Fruit fly (Drosophila melanogaster): ENCODE measurements around the gene CG34269.

CG34269 gene

dm6 chr3L:552446-552845, 24.3 kb downstream of the CG34269 start:
- TF ChIP-seq Crg-1 (GFP tag; optimal IDR thresholded peaks at IDR 0.05) (no peak), CG1620 (GFP tag; optimal IDR thresholded peaks at IDR 0.05) (no peak), CG12768 (GFP tag; optimal IDR thresholded peaks at IDR 0.05) (no peak), CG14711 (tag; optimal IDR thresholded peaks at IDR 0.05) (no peak)

dm6 chr3L:552950-553349, 24.8 kb downstream of the CG34269 start:
- TF ChIP-seq CG1620 (GFP tag; optimal IDR thresholded peaks at IDR 0.05) (no peak), Mnt (GFP tag; optimal IDR thresholded peaks at IDR 0.05) (no peak), CG11617 (GFP tag; optimal IDR thresholded peaks at IDR 0.05) (peak; percentile 38), CG12768 (GFP tag; optimal IDR thresholded peaks at IDR 0.05) (peak; percentile 53), toe (GFP tag; optimal IDR thresholded peaks at IDR 0.05) (no peak), tj (GFP tag; optimal IDR thresholded peaks at IDR 0.05) (peak; percentile 41), Crg-1 (GFP tag; optimal IDR thresholded peaks at IDR 0.05) (no peak), CG7101 (tag; optimal IDR thresholded peaks at IDR 0.05) (peak; percentile 68), CG7045 (GFP tag; optimal IDR thresholded peaks at IDR 0.05) (peak; percentile 55), CG33017 (tag; optimal IDR thresholded peaks at IDR 0.05) (peak; percentile 52), CG14711 (tag; optimal IDR thresholded peaks at IDR 0.05) (peak; percentile 68), bab1 (GFP tag; optimal IDR thresholded peaks at IDR 0.05) (peak; percentile 88)

DNA sequence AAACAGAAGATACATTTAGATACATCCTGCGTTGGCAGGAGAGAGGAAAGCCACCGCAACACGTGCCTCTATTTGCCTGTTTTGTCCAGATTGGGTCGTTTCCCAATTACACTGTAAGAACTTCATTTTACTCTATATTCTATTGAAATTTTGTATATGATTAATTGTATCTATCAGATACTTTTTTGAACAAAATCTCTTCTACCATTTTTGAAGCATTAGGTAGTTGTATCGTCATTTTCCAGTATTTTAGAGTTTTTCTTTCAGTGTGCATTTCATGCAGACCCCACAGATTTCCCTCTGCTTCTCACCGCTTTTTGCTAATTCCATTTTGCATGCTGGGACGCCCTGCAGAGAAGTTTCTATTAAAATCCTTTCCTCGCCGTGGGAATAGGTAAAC, 26.4 kb downstream of the CG34269 start:
- TF ChIP-seq Clk (GFP tag; optimal IDR thresholded peaks at IDR 0.05) = no peak
- TF ChIP-seq bab1 (GFP tag; optimal IDR thresholded peaks at IDR 0.05) = no peak
- no peak for TF ChIP-seq cic (GFP tag; optimal IDR thresholded peaks at IDR 0.05)
- no peak for TF ChIP-seq toe (GFP tag; optimal IDR thresholded peaks at IDR 0.05)
- TF ChIP-seq ovo (GFP tag; optimal IDR thresholded peaks at IDR 0.05) = no peak
- no peak for TF ChIP-seq kay (GFP tag; ENCODE audit: borderline replicate concordance)
- TF ChIP-seq CG12768 (GFP tag; optimal IDR thresholded peaks at IDR 0.05) = no peak
- no peak for TF ChIP-seq cnc (optimal IDR thresholded peaks at IDR 0.05)
- no peak for TF ChIP-seq CG33017 (tag; optimal IDR thresholded peaks at IDR 0.05)
- TF ChIP-seq CG5204 (GFP tag; optimal IDR thresholded peaks at IDR 0.05) = no peak
- TF ChIP-seq pad (GFP tag; optimal IDR thresholded peaks at IDR 0.05) = no peak
- TF ChIP-seq CG11617 (GFP tag; optimal IDR thresholded peaks at IDR 0.05) = no peak

dm6 chr3L:555326-555725, 27.2 kb downstream of the CG34269 start:
- TF ChIP-seq bab1 (GFP tag; optimal IDR thresholded peaks at IDR 0.05) (peak; percentile 18), Hr96 (GFP tag; optimal IDR thresholded peaks at IDR 0.05) (no peak)

DNA sequence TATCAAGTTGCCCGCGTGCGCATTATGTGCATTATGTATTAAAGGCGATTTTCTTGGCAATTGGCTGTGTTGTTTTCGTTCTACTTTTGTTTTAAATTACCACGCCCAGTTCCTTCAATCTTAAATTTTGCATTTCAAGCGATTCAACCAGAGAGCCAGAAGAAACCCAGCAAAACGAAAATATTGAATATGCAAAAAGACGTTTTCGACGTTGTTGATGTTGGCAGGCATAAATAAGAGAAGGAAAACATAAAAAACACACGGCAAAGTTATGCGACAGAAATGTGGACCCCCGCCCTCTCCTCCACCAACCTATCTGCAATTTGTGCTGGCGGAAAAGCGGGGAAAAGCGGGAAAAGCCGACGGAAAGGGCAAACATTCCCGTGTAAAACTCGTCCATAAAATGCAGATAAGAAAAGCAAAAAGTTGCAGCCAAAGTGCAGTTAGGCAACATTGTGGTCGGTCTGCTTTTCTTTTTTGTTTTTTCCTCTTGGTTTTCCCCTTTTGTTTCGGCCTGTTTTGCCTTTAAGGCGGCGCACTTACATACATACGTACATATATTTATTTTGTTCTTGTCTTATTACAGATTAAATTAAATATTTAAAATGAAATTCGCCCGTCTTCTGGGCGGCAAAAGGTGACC, 27.9 kb downstream of the CG34269 start:
- no peak for TF ChIP-seq CG1620 (GFP tag; optimal IDR thresholded peaks at IDR 0.05)
- TF ChIP-seq tj (GFP tag; optimal IDR thresholded peaks at IDR 0.05) = peak; percentile 94
- no peak for TF ChIP-seq Mnt (GFP tag; optimal IDR thresholded peaks at IDR 0.05)
- TF ChIP-seq cic (GFP tag; optimal IDR thresholded peaks at IDR 0.05) = no peak

DNA sequence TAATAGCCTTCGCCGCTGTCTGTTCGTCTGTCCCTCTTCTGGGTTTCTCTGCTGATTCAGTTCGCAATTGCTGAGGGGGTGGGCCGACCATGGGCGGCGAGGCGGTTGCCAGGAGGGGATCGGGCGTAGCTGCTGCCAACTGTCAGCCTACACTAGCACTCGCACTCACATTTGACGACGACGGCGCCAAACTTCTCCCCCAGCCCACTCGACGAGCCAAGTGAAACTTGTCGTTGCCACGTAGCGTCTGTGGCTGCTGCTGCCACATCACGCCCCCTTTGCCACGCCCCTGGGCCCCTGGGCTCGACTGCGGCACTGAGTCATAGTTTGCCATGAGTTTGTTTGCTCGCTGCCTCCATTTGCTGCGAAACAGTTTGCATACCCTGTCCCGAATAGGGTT, 29.2 kb downstream of the CG34269 start:
- TF ChIP-seq tj (GFP tag; optimal IDR thresholded peaks at IDR 0.05) = peak; percentile 30
- peak; percentile 21 for TF ChIP-seq CG5204 (GFP tag; optimal IDR thresholded peaks at IDR 0.05)
- peak; percentile 31 for TF ChIP-seq Hr96 (GFP tag; optimal IDR thresholded peaks at IDR 0.05)
- TF ChIP-seq CG7045 (GFP tag; optimal IDR thresholded peaks at IDR 0.05) = no peak
- no peak for TF ChIP-seq Crg-1 (GFP tag; optimal IDR thresholded peaks at IDR 0.05)
- TF ChIP-seq kay (GFP tag; ENCODE audit: borderline replicate concordance) = no peak
- TF ChIP-seq Clk (GFP tag; optimal IDR thresholded peaks at IDR 0.05) = no peak
- TF ChIP-seq CG11617 (GFP tag; optimal IDR thresholded peaks at IDR 0.05) = no peak
- TF ChIP-seq CG14711 (tag; optimal IDR thresholded peaks at IDR 0.05) = peak; percentile 7
- TF ChIP-seq CG7101 (tag; optimal IDR thresholded peaks at IDR 0.05) = no peak

DNA sequence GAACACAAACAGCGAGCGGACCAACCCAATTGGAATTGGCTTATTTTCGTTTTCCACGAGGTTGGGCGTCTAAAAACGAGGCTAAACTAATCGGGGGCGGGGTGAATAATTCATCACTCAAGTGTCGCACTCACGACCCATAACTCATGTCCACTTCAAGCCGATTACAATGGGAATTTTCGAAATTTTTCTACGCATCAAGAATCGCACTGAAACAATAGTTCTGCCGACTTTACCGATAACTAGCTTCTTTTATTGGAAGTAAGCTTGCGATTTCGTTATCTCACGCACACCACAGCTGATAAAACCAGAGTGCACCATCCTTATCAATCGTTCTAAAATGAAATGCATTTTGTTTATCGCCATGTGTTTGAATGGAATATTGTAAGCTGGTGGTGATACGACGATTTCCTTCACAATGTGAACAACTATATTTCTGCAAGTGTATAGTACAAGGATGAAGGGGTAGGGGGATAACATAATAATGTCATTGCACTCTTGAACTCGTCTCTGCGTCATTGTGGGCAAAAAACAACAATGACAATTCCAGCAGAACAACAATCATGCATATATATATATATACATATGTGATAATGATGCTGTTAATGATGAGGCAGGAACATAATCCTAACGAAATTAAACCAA, 31.4 kb downstream of the CG34269 start:
- no peak for TF ChIP-seq ovo (GFP tag; optimal IDR thresholded peaks at IDR 0.05)
- no peak for TF ChIP-seq CG7101 (tag; optimal IDR thresholded peaks at IDR 0.05)
- no peak for TF ChIP-seq Crg-1 (GFP tag; optimal IDR thresholded peaks at IDR 0.05)
- peak; percentile 3 for TF ChIP-seq CG12768 (GFP tag; optimal IDR thresholded peaks at IDR 0.05)
- no peak for TF ChIP-seq CG14711 (tag; optimal IDR thresholded peaks at IDR 0.05)
- no peak for TF ChIP-seq CG11617 (GFP tag; optimal IDR thresholded peaks at IDR 0.05)
- no peak for TF ChIP-seq pad (GFP tag; optimal IDR thresholded peaks at IDR 0.05)
- no peak for TF ChIP-seq bab1 (GFP tag; optimal IDR thresholded peaks at IDR 0.05)
- TF ChIP-seq CG5204 (GFP tag; optimal IDR thresholded peaks at IDR 0.05) = no peak
- TF ChIP-seq CG7045 (GFP tag; optimal IDR thresholded peaks at IDR 0.05) = no peak
- TF ChIP-seq Mnt (GFP tag; optimal IDR thresholded peaks at IDR 0.05) = peak; percentile 45
- TF ChIP-seq Hr96 (GFP tag; optimal IDR thresholded peaks at IDR 0.05) = no peak
- no peak for TF ChIP-seq Clk (GFP tag; optimal IDR thresholded peaks at IDR 0.05)
- TF ChIP-seq cic (GFP tag; optimal IDR thresholded peaks at IDR 0.05) = peak; percentile 73
- no peak for TF ChIP-seq CG1620 (GFP tag; optimal IDR thresholded peaks at IDR 0.05)
- no peak for TF ChIP-seq CG33017 (tag; optimal IDR thresholded peaks at IDR 0.05)
- no peak for TF ChIP-seq tj (GFP tag; optimal IDR thresholded peaks at IDR 0.05)
- TF ChIP-seq kay (GFP tag; ENCODE audit: borderline replicate concordance) = no peak
- no peak for TF ChIP-seq cnc (optimal IDR thresholded peaks at IDR 0.05)
- TF ChIP-seq toe (GFP tag; optimal IDR thresholded peaks at IDR 0.05) = no peak

Data from whole organism, adult.